Fruit fly (Drosophila melanogaster): ENCODE results near the gene Crtc.
A peak's percentile ranks its signal among the peaks of the same experiment; 100 is the strongest.

Gene Crtc

dm6 chr3L:17615838-17616237, 53.2 kb downstream of the Crtc start:
- TF ChIP-seq pan (optimal IDR thresholded peaks at IDR 0.05) (no peak), Mio (GFP tag; optimal IDR thresholded peaks at IDR 0.05) (no peak), dl (GFP tag; optimal IDR thresholded peaks at IDR 0.05; ENCODE audit: insufficient read depth in 1 of 2, partially characterized antibody in 2 of 2) (no peak), Abd-B (GFP tag; optimal IDR thresholded peaks at IDR 0.05) (no peak), Jra (GFP tag; optimal IDR thresholded peaks at IDR 0.05) (no peak), sv (GFP tag; optimal IDR thresholded peaks at IDR 0.05) (no peak), br (GFP tag; optimal IDR thresholded peaks at IDR 0.05) (no peak), dmrt93B (GFP tag; optimal IDR thresholded peaks at IDR 0.05) (no peak), Dif (GFP tag; optimal IDR thresholded peaks at IDR 0.05; ENCODE audit: partially characterized antibody) (no peak), psq (GFP tag; optimal IDR thresholded peaks at IDR 0.05) (no peak), brk (GFP tag; optimal IDR thresholded peaks at IDR 0.05) (no peak), jim (GFP tag; optimal IDR thresholded peaks at IDR 0.05) (no peak), lola (GFP tag; optimal IDR thresholded peaks at IDR 0.05) (no peak), CrebA (GFP tag; optimal IDR thresholded peaks at IDR 0.05; ENCODE audit: borderline replicate concordance) (no peak)

dm6 chr3L:17615286-17615685, 53.7 kb downstream of the Crtc start:
- TF ChIP-seq dsf (GFP tag; optimal IDR thresholded peaks at IDR 0.05; ENCODE audit: borderline replicate concordance): no peak
- TF ChIP-seq sv (GFP tag; optimal IDR thresholded peaks at IDR 0.05): no peak
- TF ChIP-seq dmrt93B (GFP tag; optimal IDR thresholded peaks at IDR 0.05): no peak
- no peak for TF ChIP-seq Dif (GFP tag; optimal IDR thresholded peaks at IDR 0.05; ENCODE audit: partially characterized antibody)
- TF ChIP-seq tai (GFP tag; optimal IDR thresholded peaks at IDR 0.05): no peak

- peak; percentile 74 for TF ChIP-seq Jra (GFP tag; optimal IDR thresholded peaks at IDR 0.05)
- peak; percentile 54 for TF ChIP-seq CrebA (GFP tag; optimal IDR thresholded peaks at IDR 0.05; ENCODE audit: borderline replicate concordance)
- no peak for TF ChIP-seq Vsx2 (GFP tag; optimal IDR thresholded peaks at IDR 0.05; ENCODE audit: partially characterized antibody)
- peak; percentile 24 for TF ChIP-seq Hr83 (GFP tag; optimal IDR thresholded peaks at IDR 0.05; ENCODE audit: poor library complexity, severe bottlenecking)
- peak; percentile 28 for TF ChIP-seq psq (GFP tag; optimal IDR thresholded peaks at IDR 0.05)
- no peak for TF ChIP-seq dl (GFP tag; optimal IDR thresholded peaks at IDR 0.05; ENCODE audit: insufficient read depth in 1 of 2, partially characterized antibody in 2 of 2)
- no peak for TF ChIP-seq GATAd (GFP tag; optimal IDR thresholded peaks at IDR 0.05)
- no peak for TF ChIP-seq Rel (GFP tag; optimal IDR thresholded peaks at IDR 0.05)
- peak; percentile 26 for TF ChIP-seq Rel (tag; optimal IDR thresholded peaks at IDR 0.05)
- peak; percentile 24 for TF ChIP-seq N (GFP tag; optimal IDR thresholded peaks at IDR 0.05)
These were observed 55.1 kb downstream of the Crtc start for dm6 chr3L:17613972-17614384.

dm6 chr3L:17613292-17613734, 55.7 kb downstream of the Crtc start:
- peak; percentile 1 for TF ChIP-seq OdsH (GFP tag; optimal IDR thresholded peaks at IDR 0.05)
- TF ChIP-seq sv (GFP tag; optimal IDR thresholded peaks at IDR 0.05): no peak
- no peak for TF ChIP-seq N (GFP tag; optimal IDR thresholded peaks at IDR 0.05)
- TF ChIP-seq CrebA (GFP tag; optimal IDR thresholded peaks at IDR 0.05; ENCODE audit: borderline replicate concordance): no peak
- no peak for TF ChIP-seq sage (GFP tag; optimal IDR thresholded peaks at IDR 0.05)
- TF ChIP-seq Rel (GFP tag; optimal IDR thresholded peaks at IDR 0.05): no peak
- TF ChIP-seq Rel (tag; optimal IDR thresholded peaks at IDR 0.05): peak; percentile 52
- no peak for TF ChIP-seq pan (optimal IDR thresholded peaks at IDR 0.05)
- TF ChIP-seq Hr83 (GFP tag; optimal IDR thresholded peaks at IDR 0.05; ENCODE audit: poor library complexity, severe bottlenecking): no peak
- no peak for TF ChIP-seq Mio (GFP tag; optimal IDR thresholded peaks at IDR 0.05)
- TF ChIP-seq psq (GFP tag; optimal IDR thresholded peaks at IDR 0.05): peak; percentile 2
- TF ChIP-seq woc (GFP tag; optimal IDR thresholded peaks at IDR 0.05): no peak
- no peak for TF ChIP-seq dsf (GFP tag; optimal IDR thresholded peaks at IDR 0.05; ENCODE audit: borderline replicate concordance)
- TF ChIP-seq HLH106 (tag; optimal IDR thresholded peaks at IDR 0.05): peak; percentile 72
- TF ChIP-seq CG9705 (GFP tag; optimal IDR thresholded peaks at IDR 0.05): no peak
- TF ChIP-seq Hr78 (GFP tag; optimal IDR thresholded peaks at IDR 0.05): no peak
- TF ChIP-seq br (GFP tag; optimal IDR thresholded peaks at IDR 0.05): no peak
- no peak for TF ChIP-seq GATAd (GFP tag; optimal IDR thresholded peaks at IDR 0.05)
- TF ChIP-seq lola (GFP tag; optimal IDR thresholded peaks at IDR 0.05): no peak
- TF ChIP-seq CG32264 (GFP tag; optimal IDR thresholded peaks at IDR 0.05): no peak
- TF ChIP-seq Myc (optimal IDR thresholded peaks at IDR 0.05): no peak
- TF ChIP-seq brk (GFP tag; optimal IDR thresholded peaks at IDR 0.05): no peak
- no peak for TF ChIP-seq Vsx2 (GFP tag; optimal IDR thresholded peaks at IDR 0.05; ENCODE audit: partially characterized antibody)
- no peak for TF ChIP-seq Abd-B (GFP tag; optimal IDR thresholded peaks at IDR 0.05)
- TF ChIP-seq dl (GFP tag; optimal IDR thresholded peaks at IDR 0.05; ENCODE audit: insufficient read depth in 1 of 2, partially characterized antibody in 2 of 2): no peak
- no peak for TF ChIP-seq Dif (GFP tag; optimal IDR thresholded peaks at IDR 0.05; ENCODE audit: partially characterized antibody)
- no peak for TF ChIP-seq Jra (GFP tag; optimal IDR thresholded peaks at IDR 0.05)
- TF ChIP-seq h (GFP tag; optimal IDR thresholded peaks at IDR 0.05): no peak
- peak; percentile 67 for TF ChIP-seq jim (GFP tag; optimal IDR thresholded peaks at IDR 0.05)
- TF ChIP-seq Hnf4 (GFP tag; optimal IDR thresholded peaks at IDR 0.05): no peak
- peak; percentile 59 for TF ChIP-seq Sp1 (GFP tag; optimal IDR thresholded peaks at IDR 0.05)
- no peak for TF ChIP-seq rgr (GFP tag; optimal IDR thresholded peaks at IDR 0.05)
- no peak for TF ChIP-seq ey (GFP tag; optimal IDR thresholded peaks at IDR 0.05)
- peak; percentile 28 for TF ChIP-seq tai (GFP tag; optimal IDR thresholded peaks at IDR 0.05)
- TF ChIP-seq usp (GFP tag; optimal IDR thresholded peaks at IDR 0.05): no peak
- TF ChIP-seq fru (GFP tag; optimal IDR thresholded peaks at IDR 0.05): no peak
- no peak for TF ChIP-seq Dfd (GFP tag; optimal IDR thresholded peaks at IDR 0.05)
- peak in 1 of 2 experiments; percentile 32 for TF ChIP-seq foxo (GFP tag; optimal IDR thresholded peaks at IDR 0.05)
- TF ChIP-seq dmrt93B (GFP tag; optimal IDR thresholded peaks at IDR 0.05): peak; percentile 16

All from whole organism, wandering third instar larva.